Fruit fly (Drosophila melanogaster) whole organism, pupa: Measurements from ENCODE around the gene CG31176.

Source experiments
- CG10348 ChIP-seq: fragments of 200-800 bp; sonication (Bioruptor generic); IDR thresholded peaks from 2 replicates; pipeline ENCODE4 v1.3.6; 2022; ENCODE audit warnings: missing biosample characterization, missing genetic modification characterization
- CG12605 ChIP-seq: fragments of 200-800 bp; sonication (Bioruptor generic); IDR thresholded peaks from 2 replicates; pipeline ENCODE4 v1.3.6; 2022; ENCODE audit warnings: missing biosample characterization, missing genetic modification characterization
- CG13204 ChIP-seq: fragments of 200-800 bp; sonication (Bioruptor generic); optimal IDR thresholded peaks from 2 replicates; lab custom pipeline; 2018; ENCODE audit warnings: missing biosample characterization, mild to moderate bottlenecking, missing genetic modification characterization, moderate library complexity
- CG14655 ChIP-seq: fragments of 200-800 bp; sonication (Bioruptor generic); optimal IDR thresholded peaks from 3 replicates; lab custom pipeline; 2017; ENCODE audit warnings: mild to moderate bottlenecking, missing biosample characterization, missing genetic modification reagents, missing genetic modification characterization
- CG15710 ChIP-seq: fragments of 200-800 bp; sonication (Bioruptor generic); optimal IDR thresholded peaks from 2 replicates; lab custom pipeline; 2018; ENCODE audit warnings: missing biosample characterization, mild to moderate bottlenecking, missing genetic modification characterization, moderate library complexity
- CG17806 ChIP-seq: fragments of 200-800 bp; sonication (Bioruptor generic); optimal IDR thresholded peaks from 2 replicates; lab custom pipeline; 2018; ENCODE audit warnings: missing biosample characterization, mild to moderate bottlenecking, missing genetic modification characterization, moderate library complexity
- CG32121 ChIP-seq: fragments of 200-800 bp; sonication (Bioruptor generic); IDR thresholded peaks from 2 replicates; pipeline ENCODE4 v1.3.6; 2022; ENCODE audit warnings: missing biosample characterization, missing genetic modification characterization
- CG34367 ChIP-seq: fragments of 200-800 bp; sonication (Bioruptor generic); optimal IDR thresholded peaks from 2 replicates; lab custom pipeline; 2018; ENCODE audit warnings: missing biosample characterization, mild to moderate bottlenecking, missing genetic modification characterization
- CG4496 ChIP-seq: fragments of 200-800 bp; sonication (Bioruptor generic); IDR thresholded peaks from 3 replicates; pipeline ENCODE4 v1.3.6; 2022; ENCODE audit warnings: missing biosample characterization, missing genetic modification characterization
- CG8159 ChIP-seq: fragments of 200-800 bp; sonication (Bioruptor generic); optimal IDR thresholded peaks from 3 replicates; lab custom pipeline; 2018; ENCODE audit warnings: missing biosample characterization, mild to moderate bottlenecking, missing genetic modification characterization, moderate library complexity
- CG8301 ChIP-seq: fragments of 200-800 bp; sonication (Bioruptor generic); optimal IDR thresholded peaks from 2 replicates; lab custom pipeline; 2018; ENCODE audit warnings: missing biosample characterization, mild to moderate bottlenecking, missing genetic modification characterization
- CG9948 ChIP-seq: fragments of 200-800 bp; sonication (Bioruptor generic); optimal IDR thresholded peaks from 2 replicates; lab custom pipeline; 2018; ENCODE audit warnings: missing biosample characterization, mild to moderate bottlenecking, missing genetic modification characterization, moderate library complexity
- D1 ChIP-seq: fragments of 200-800 bp; sonication (Bioruptor generic); optimal IDR thresholded peaks from 2 replicates; lab custom pipeline; 2018; ENCODE audit warnings: missing biosample characterization, mild to moderate bottlenecking, missing genetic modification characterization, moderate library complexity
- EcR ChIP-seq: fragments of 200-800 bp; sonication (Bioruptor generic); optimal IDR thresholded peaks from 3 replicates; lab custom pipeline; 2019; ENCODE audit warnings: missing biosample characterization, missing genetic modification characterization, mild to moderate bottlenecking, moderate library complexity, missing genetic modification reagents
- Ets98B ChIP-seq: fragments of 200-800 bp; sonication (Bioruptor generic); IDR thresholded peaks from 2 replicates; pipeline ENCODE4 v1.3.6; 2022; ENCODE audit warnings: missing biosample characterization, missing genetic modification characterization
- Pif1A ChIP-seq: fragments of 200-800 bp; sonication (Bioruptor generic); optimal IDR thresholded peaks from 3 replicates; lab custom pipeline; 2016; ENCODE audit warnings: missing biosample characterization, missing genetic modification characterization
- Pif1B ChIP-seq: fragments of 200-800 bp; sonication (Bioruptor generic); optimal IDR thresholded peaks from 3 replicates; lab custom pipeline; 2016; ENCODE audit warnings: missing biosample characterization, missing genetic modification characterization
- Snoo ChIP-seq: fragments of 200-800 bp; sonication (Bioruptor generic); optimal IDR thresholded peaks from 3 replicates; lab custom pipeline; 2017; ENCODE audit warnings: missing biosample characterization, mild to moderate bottlenecking, missing genetic modification characterization, inconsistent platforms
- fd96Ca ChIP-seq: fragments of 200-800 bp; sonication (Bioruptor generic); IDR thresholded peaks from 3 replicates; pipeline ENCODE4 v1.3.6; 2022; ENCODE audit warnings: missing biosample characterization, missing genetic modification characterization
- gl ChIP-seq: fragments of 200-800 bp; sonication (Bioruptor generic); optimal IDR thresholded peaks from 2 replicates; lab custom pipeline; 2018; ENCODE audit warnings: missing biosample characterization, mild to moderate bottlenecking, missing genetic modification characterization
- rn ChIP-seq: fragments of 200-800 bp; sonication (Bioruptor generic); IDR thresholded peaks from 2 replicates; pipeline ENCODE4 v1.3.6; 2022; ENCODE audit warnings: missing biosample characterization, missing genetic modification characterization

Gene CG31176

dm6 chr3R:21748954-21749920 is 29.8 kb upstream of the CG31176 start, which contains the start of gene CG31233:
Gene CG31233, plus strand, starts transcription at chr3R:21749853.
- TF ChIP-seq CG10348 (GFP tag; lab: Robert Waterston, UW): no peak
- TF ChIP-seq D1 (tag; lab: Kevin White, UChicago): no peak
- TF ChIP-seq CG9948: no peak
- TF ChIP-seq CG34367 (tag; lab: Kevin White, UChicago): no peak
- no peak for TF ChIP-seq Ets98B
- TF ChIP-seq CG14655: no peak
- TF ChIP-seq EcR (GFP tag; lab: Kevin White, UChicago): no peak

- TF ChIP-seq CG32121 (GFP tag; lab: Robert Waterston, UW): no peak
- TF ChIP-seq CG4496 (GFP tag; lab: Robert Waterston, UW): no peak
- TF ChIP-seq CG15710 (tag; lab: Kevin White, UChicago): no peak
- TF ChIP-seq Pif1B (GFP tag; lab: Kevin White, UChicago): no peak
- TF ChIP-seq Pif1A (GFP tag; lab: Kevin White, UChicago): no peak
- no peak for TF ChIP-seq D1 (tag; lab: Kevin White, UChicago)
- TF ChIP-seq CG34367 (tag; lab: Kevin White, UChicago): no peak
- TF ChIP-seq CG14655: no peak
- no peak for TF ChIP-seq rn (GFP tag; lab: Robert Waterston, UW)
- TF ChIP-seq CG8159: no peak
- no peak for TF ChIP-seq CG9948
- no peak for TF ChIP-seq CG8301 (tag; lab: Kevin White, UChicago)
- no peak for TF ChIP-seq CG12605
- TF ChIP-seq Ets98B: no peak
- TF ChIP-seq, all 21 proteins: peak for 0
These were observed 26.4 kb upstream of the CG31176 start for dm6 chr3R:21745887-21746286.

dm6 chr3R:21744988-21745387 is 25.5 kb upstream of the CG31176 start, which contains the start of gene CG31343:
Gene CG31343, plus strand, starts transcription at chr3R:21745266.
- no peak for TF ChIP-seq CG14655
- TF ChIP-seq gl (tag; lab: Kevin White, UChicago): no peak
- no peak for TF ChIP-seq CG8159
- TF ChIP-seq CG15710 (tag; lab: Kevin White, UChicago): no peak
- TF ChIP-seq CG13204 (GFP tag; lab: Kevin White, UChicago): no peak
- no peak for TF ChIP-seq CG10348 (GFP tag; lab: Robert Waterston, UW)
- TF ChIP-seq CG8301 (tag; lab: Kevin White, UChicago): no peak
- TF ChIP-seq rn (GFP tag; lab: Robert Waterston, UW): no peak
- no peak for TF ChIP-seq Snoo (tag; lab: Kevin White, UChicago)
- TF ChIP-seq fd96Ca: no peak
- no peak for TF ChIP-seq Pif1A (GFP tag; lab: Kevin White, UChicago)
- no peak for TF ChIP-seq CG4496 (GFP tag; lab: Robert Waterston, UW)
- no peak for TF ChIP-seq CG34367 (tag; lab: Kevin White, UChicago)
- no peak for TF ChIP-seq CG12605
- TF ChIP-seq Ets98B: no peak
- TF ChIP-seq D1 (tag; lab: Kevin White, UChicago): no peak
- TF ChIP-seq EcR (GFP tag; lab: Kevin White, UChicago): no peak
- no peak for TF ChIP-seq Pif1B (GFP tag; lab: Kevin White, UChicago)
- TF ChIP-seq CG17806 (tag; lab: Kevin White, UChicago): no peak
- TF ChIP-seq CG32121 (GFP tag; lab: Robert Waterston, UW): no peak

dm6 chr3R:21740766-21741350 is 21.4 kb upstream of the CG31176 start:
- TF ChIP-seq CG13204 (GFP tag; lab: Kevin White, UChicago): no peak
- no peak for TF ChIP-seq CG14655
- peak; percentile 65 for TF ChIP-seq EcR (GFP tag; lab: Kevin White, UChicago)
- TF ChIP-seq, all 21 proteins: peak for 1

- no peak for TF ChIP-seq CG17806 (tag; lab: Kevin White, UChicago)
- TF ChIP-seq Pif1B (GFP tag; lab: Kevin White, UChicago): no peak
- TF ChIP-seq CG9948: no peak
- no peak for TF ChIP-seq CG8301 (tag; lab: Kevin White, UChicago)
- TF ChIP-seq CG12605: no peak
- no peak for TF ChIP-seq CG14655
These were observed 20.4 kb upstream of the CG31176 start, which contains the start of gene CG5849 for dm6 chr3R:21739750-21740319. Gene CG5849, plus strand, starts transcription at chr3R:21740105.

- no peak for TF ChIP-seq CG32121 (GFP tag; lab: Robert Waterston, UW)
- no peak for TF ChIP-seq CG14655
- no peak for TF ChIP-seq Snoo (tag; lab: Kevin White, UChicago)
- no peak for TF ChIP-seq CG34367 (tag; lab: Kevin White, UChicago)
- TF ChIP-seq CG12605: no peak
- TF ChIP-seq CG8159: no peak
- TF ChIP-seq CG13204 (GFP tag; lab: Kevin White, UChicago): no peak
These were observed 19.6 kb upstream of the CG31176 start, which contains the start of gene CG34034 for dm6 chr3R:21739010-21739409. Gene CG34034, minus strand, starts transcription at chr3R:21739110.
